Worm (Caenorhabditis elegans) whole organism, L1 larva: ENCODE results near the gene F55B11.7.

Experiments
- F16B12.6 ChIP-seq: fragments of 150-350 bp; optimal IDR thresholded peaks from 2 replicates; lab custom pipeline; 2014; ENCODE audit warnings: missing biosample characterization, missing genetic modification characterization
- jun-1 ChIP-seq: fragments of 150-350 bp; optimal IDR thresholded peaks from 2 replicates; lab custom pipeline; 2014; ENCODE audit warnings: missing biosample characterization, missing genetic modification reagents, missing genetic modification characterization
- nhr-77 ChIP-seq: fragments of 150-350 bp; optimal IDR thresholded peaks from 2 replicates; lab custom pipeline; 2014; ENCODE audit warnings: missing biosample characterization, missing genetic modification characterization
- snpc-4 ChIP-seq: fragments of 150-350 bp; optimal IDR thresholded peaks from 2 replicates; lab custom pipeline; 2014; ENCODE audit warnings: missing biosample characterization, missing genetic modification characterization
- zag-1 ChIP-seq: fragments of 150-350 bp; optimal IDR thresholded peaks from 2 replicates; lab custom pipeline; 2014; ENCODE audit warnings: missing biosample characterization, missing genetic modification characterization

DNA sequence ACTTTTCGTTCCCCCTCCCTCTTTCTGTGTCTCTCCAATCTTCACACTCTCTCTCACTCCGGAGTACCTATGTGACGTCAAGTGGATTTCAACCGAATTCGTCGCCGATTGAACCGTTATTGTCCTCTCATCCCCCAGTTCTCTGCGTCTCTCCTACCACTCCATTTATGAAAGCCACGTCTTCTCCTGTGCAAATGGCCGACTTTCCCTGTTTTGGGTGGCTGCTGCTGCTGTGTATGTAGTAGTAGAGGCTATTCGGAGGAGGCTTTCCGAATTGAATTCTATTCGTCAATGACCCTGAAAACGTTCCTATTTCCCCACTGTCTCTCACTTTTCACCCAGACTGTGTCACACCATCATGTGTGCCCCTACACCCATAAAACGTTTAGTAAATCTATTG, 30.1 kb downstream of the F55B11.7 start:
- TF ChIP-seq jun-1 (tag; lab: Kevin White, UChicago) (no peak), nhr-77 (tag; lab: Kevin White, UChicago) (no peak), zag-1 (tag; lab: Kevin White, UChicago) (no peak), snpc-4 (tag; lab: Kevin White, UChicago) (no peak), F16B12.6 (no peak)
